Worm (Caenorhabditis elegans): Measurements from ENCODE around the gene K03H1.11.

- no peak for TF ChIP-seq skn-1 (tag; optimal IDR thresholded peaks at IDR 0.05)
- no peak for TF ChIP-seq aly-2 (tag; optimal IDR thresholded peaks at IDR 0.05)
- no peak for TF ChIP-seq lsy-2 (tag; optimal IDR thresholded peaks at IDR 0.05)
- no peak for TF ChIP-seq sma-9 (GFP tag; optimal IDR thresholded peaks at IDR 0.05)
- no peak for TF ChIP-seq sma-9 (tag; optimal IDR thresholded peaks at IDR 0.05)
Observed at ce11 chrIII:9920764-9921163, 31.0 kb downstream of the K03H1.11 start, which contains the start of gene F40F12.3.

All from whole organism, L2 larva.